Fruit fly (Drosophila melanogaster): Measurements from ENCODE around the gene CG42512.

Gene CG42512

dm6 chrX:16670691-16671481 lies 19.7 kb downstream of the CG42512 start:
- peak; percentile 81 for TF ChIP-seq noc (tag; optimal IDR thresholded peaks at IDR 0.05)

dm6 chrX:16672904-16673303 lies 21.7 kb downstream of the CG42512 start:
- no peak for TF ChIP-seq noc (tag; optimal IDR thresholded peaks at IDR 0.05)

- no peak for TF ChIP-seq noc (tag; optimal IDR thresholded peaks at IDR 0.05)
Measured at dm6 chrX:16674538-16674937, 23.4 kb downstream of the CG42512 start.

- no peak for TF ChIP-seq noc (tag; optimal IDR thresholded peaks at IDR 0.05)
Measured at dm6 chrX:16676653-16677052, 25.5 kb downstream of the CG42512 start, which contains the start of gene CG13012. TSS of gene CG13012 (minus strand) at chrX:16676753.

- TF ChIP-seq noc (tag; optimal IDR thresholded peaks at IDR 0.05): no peak
Measured at dm6 chrX:16677163-16677562, 26.0 kb downstream of the CG42512 start.

- TF ChIP-seq noc (tag; optimal IDR thresholded peaks at IDR 0.05): no peak
Measured at dm6 chrX:16678845-16679347, 27.7 kb downstream of the CG42512 start, which contains the start of the genes CG13010 and sing. TSS of gene CG13010 (minus strand) at chrX:16678945. TSS of gene sing (plus strand) at chrX:16679297.

dm6 chrX:16683765-16684164 lies 32.6 kb downstream of the CG42512 start, which contains the start of gene Axs:
TSS of gene Axs (minus strand) at chrX:16683895.
- TF ChIP-seq noc (tag; optimal IDR thresholded peaks at IDR 0.05): no peak

- TF ChIP-seq noc (tag; optimal IDR thresholded peaks at IDR 0.05): no peak
Measured at dm6 chrX:16687400-16688105, 36.4 kb downstream of the CG42512 start.

dm6 chrX:16688106-16688459 lies 36.9 kb downstream of the CG42512 start:
- TF ChIP-seq noc (tag; optimal IDR thresholded peaks at IDR 0.05): no peak

- no peak for TF ChIP-seq noc (tag; optimal IDR thresholded peaks at IDR 0.05)
Measured at dm6 chrX:16689339-16689738, 38.2 kb downstream of the CG42512 start.

dm6 chrX:16689966-16690365 lies 38.8 kb downstream of the CG42512 start:
- no peak for TF ChIP-seq noc (tag; optimal IDR thresholded peaks at IDR 0.05)

- no peak for TF ChIP-seq noc (tag; optimal IDR thresholded peaks at IDR 0.05)
Measured at dm6 chrX:16690499-16690898, 39.3 kb downstream of the CG42512 start.

dm6 chrX:16691440-16691839 lies 40.3 kb downstream of the CG42512 start:
- no peak for TF ChIP-seq noc (tag; optimal IDR thresholded peaks at IDR 0.05)

dm6 chrX:16692325-16692724 lies 41.1 kb downstream of the CG42512 start:
- peak; percentile 70 for TF ChIP-seq noc (tag; optimal IDR thresholded peaks at IDR 0.05)

- no peak for TF ChIP-seq noc (tag; optimal IDR thresholded peaks at IDR 0.05)
Measured at dm6 chrX:16693805-16694387, 42.7 kb downstream of the CG42512 start.

- TF ChIP-seq noc (tag; optimal IDR thresholded peaks at IDR 0.05): no peak
Measured at dm6 chrX:16694477-16694876, 43.3 kb downstream of the CG42512 start.
